Fruit fly (Drosophila melanogaster) whole organism, embryonic: ENCODE results near the gene CG4896.

Experiments used
- Adf1 ChIP-seq: fragments of 200-800 bp; sonication (Bioruptor generic); IDR thresholded peaks from 2 replicates; pipeline ENCODE4 v1.3.6; 2022; ENCODE audit warnings: missing biosample characterization, missing genetic modification characterization
- Antp ChIP-seq: fragments of 200-800 bp; sonication (Bioruptor generic); optimal IDR thresholded peaks from 3 replicates; lab custom pipeline; 2016; ENCODE audit warnings: missing biosample characterization, missing genetic modification characterization
- Atf-2 ChIP-seq: fragments of 200-800 bp; sonication (Bioruptor generic); optimal IDR thresholded peaks from 2 replicates; lab custom pipeline; 2016; ENCODE audit warnings: missing biosample characterization, missing genetic modification characterization
- Atf6 ChIP-seq: fragments of 200-800 bp; sonication (Bioruptor generic); IDR thresholded peaks from 2 replicates; pipeline ENCODE4 v1.3.6; 2022; ENCODE audit warnings: missing biosample characterization, missing genetic modification characterization
- BEAF-32 ChIP-seq: fragments of 200-800 bp; sonication (Bioruptor generic); optimal IDR thresholded peaks from 3 replicates; lab custom pipeline; 2017; ENCODE audit warnings: missing biosample characterization, missing genetic modification characterization, mild to moderate bottlenecking, moderate library complexity, missing genetic modification reagents
- CG10267 ChIP-seq: fragments of 200-800 bp; sonication (Bioruptor generic); optimal IDR thresholded peaks from 2 replicates; lab custom pipeline; 2018; ENCODE audit warnings: missing biosample characterization, mild to moderate bottlenecking, missing genetic modification characterization, moderate library complexity
- CG10462 ChIP-seq: fragments of 200-800 bp; sonication (Bioruptor generic); optimal IDR thresholded peaks from 2 replicates; lab custom pipeline; 2016; ENCODE audit warnings: missing biosample characterization, missing genetic modification characterization
- CG12219 ChIP-seq: fragments of 200-800 bp; sonication (Bioruptor generic); optimal IDR thresholded peaks from 3 replicates; lab custom pipeline; 2018; ENCODE audit warnings: missing biosample characterization, mild to moderate bottlenecking, missing genetic modification characterization
- CG12299 ChIP-seq: fragments of 200-800 bp; sonication (Bioruptor generic); optimal IDR thresholded peaks from 2 replicates; lab custom pipeline; 2018; ENCODE audit warnings: missing biosample characterization, mild to moderate bottlenecking, missing genetic modification characterization
- CG16863 ChIP-seq: fragments of 200-800 bp; sonication (Bioruptor generic); optimal IDR thresholded peaks from 3 replicates; lab custom pipeline; 2016; ENCODE audit warnings: missing biosample characterization, missing genetic modification characterization
- CG17361 ChIP-seq: fragments of 200-800 bp; sonication (Bioruptor generic); IDR thresholded peaks from 3 replicates; pipeline ENCODE4 v1.3.6; 2022; ENCODE audit warnings: missing biosample characterization, missing genetic modification characterization
- CG4404 ChIP-seq: fragments of 200-800 bp; sonication (Bioruptor generic); IDR thresholded peaks from 2 replicates; pipeline ENCODE4 v1.3.6; 2022; ENCODE audit warnings: missing biosample characterization, missing genetic modification characterization
- CG5180 ChIP-seq: fragments of 200-800 bp; sonication (Bioruptor generic); optimal IDR thresholded peaks from 3 replicates; lab custom pipeline; 2017; ENCODE audit warnings: missing biosample characterization, missing genetic modification characterization, mild to moderate bottlenecking, moderate library complexity, missing genetic modification reagents
- CG6272 ChIP-seq: fragments of 200-800 bp; sonication (Bioruptor generic); IDR thresholded peaks from 2 replicates; pipeline ENCODE4 v1.3.6; 2022; ENCODE audit warnings: missing biosample characterization, missing genetic modification characterization
- CG7745 ChIP-seq: fragments of 200-800 bp; sonication (Bioruptor generic); optimal IDR thresholded peaks from 2 replicates; lab custom pipeline; 2018; ENCODE audit warnings: missing biosample characterization, mild to moderate bottlenecking, missing genetic modification characterization, moderate library complexity
- CG7928 ChIP-seq: fragments of 200-800 bp; sonication (Bioruptor generic); optimal IDR thresholded peaks from 2 replicates; lab custom pipeline; 2017; ENCODE audit warnings: missing biosample characterization, mild to moderate bottlenecking, missing genetic modification characterization
- CkIIα-i1 ChIP-seq: fragments of 200-800 bp; sonication (Bioruptor generic); IDR thresholded peaks from 2 replicates; pipeline ENCODE4 v1.3.6; 2022; ENCODE audit warnings: missing biosample characterization, missing genetic modification characterization
- Doc3 ChIP-seq: fragments of 200-800 bp; sonication (Bioruptor generic); IDR thresholded peaks from 3 replicates; pipeline ENCODE4 v1.3.6; 2022; ENCODE audit warnings: missing biosample characterization, missing genetic modification characterization; ENCODE audit not compliant: partially characterized antibody
- Dp ChIP-seq: fragments of 200-800 bp; sonication (Bioruptor generic); optimal IDR thresholded peaks from 2 replicates; lab custom pipeline; 2018; ENCODE audit warnings: missing biosample characterization, mild to moderate bottlenecking, missing genetic modification characterization, moderate library complexity
- Dref ChIP-seq: fragments of 200-800 bp; sonication (Bioruptor generic); IDR thresholded peaks from 2 replicates; pipeline ENCODE4 v1.3.6; 2022; ENCODE audit warnings: missing biosample characterization, missing genetic modification characterization
- Elba2 ChIP-seq: fragments of 200-800 bp; sonication (Bioruptor generic); optimal IDR thresholded peaks from 3 replicates; lab custom pipeline; 2016; ENCODE audit warnings: missing biosample characterization, missing genetic modification characterization
- Hr39 ChIP-seq: fragments of >200 bp; optimal IDR thresholded peaks from 2 replicates; lab custom pipeline; 2017
- Hsf ChIP-seq: fragments of 200-800 bp; sonication (Bioruptor generic); optimal IDR thresholded peaks from 3 replicates; lab custom pipeline; 2016; ENCODE audit warnings: missing biosample characterization, missing genetic modification characterization
- MBD-R2 ChIP-seq: fragments of 200-800 bp; sonication (Bioruptor generic); IDR thresholded peaks from 2 replicates; pipeline ENCODE4 v1.3.6; 2022; ENCODE audit warnings: missing biosample characterization, missing genetic modification characterization
- Med ChIP-seq: fragments of 200-800 bp; sonication (Bioruptor generic); peaks from one replicate; lab custom pipeline; 2016; ENCODE audit warnings: missing biosample characterization, missing genetic modification characterization, mild to moderate bottlenecking, inconsistent platforms, moderate library complexity
- Meics ChIP-seq: fragments of 200-800 bp; sonication (Bioruptor generic); optimal IDR thresholded peaks from 2 replicates; lab custom pipeline; 2017; ENCODE audit warnings: missing biosample characterization, mild to moderate bottlenecking, missing genetic modification characterization
- PHDP ChIP-seq: fragments of 200-800 bp; sonication (Bioruptor generic); optimal IDR thresholded peaks from 3 replicates; lab custom pipeline; 2018; ENCODE audit warnings: missing biosample characterization, mild to moderate bottlenecking, missing genetic modification characterization, moderate library complexity
- Pdp1 ChIP-seq, 2 experiments: fragments of 200-800 bp; sonication (Bioruptor generic); optimal IDR thresholded peaks; 3 replicates each; lab custom pipeline; 2016; ENCODE audit warnings: missing biosample characterization in 2 of 2, missing genetic modification characterization in 2 of 2, mild to moderate bottlenecking in 1 of 2, moderate library complexity in 1 of 2
- Rfx ChIP-seq: fragments of 200-800 bp; sonication (Bioruptor generic); IDR thresholded peaks from 2 replicates; pipeline ENCODE4 v1.3.6; 2022; ENCODE audit warnings: missing biosample characterization, missing genetic modification characterization
- Scr ChIP-seq: fragments of 200-800 bp; sonication (Bioruptor generic); IDR thresholded peaks from 2 replicates; pipeline ENCODE4 v1.3.6; 2022; ENCODE audit warnings: missing biosample characterization, missing genetic modification characterization; ENCODE audit not compliant: partially characterized antibody
- Sin3A ChIP-seq: fragments of >200 bp; optimal IDR thresholded peaks from 2 replicates; lab custom pipeline; 2018
- Sry-δ ChIP-seq: fragments of 200-800 bp; sonication (Bioruptor generic); optimal IDR thresholded peaks from 2 replicates; lab custom pipeline; 2016; ENCODE audit warnings: missing biosample characterization, missing genetic modification characterization
- bab2 ChIP-seq: fragments of 200-800 bp; sonication (Bioruptor generic); optimal IDR thresholded peaks from 2 replicates; lab custom pipeline; 2016; ENCODE audit warnings: missing biosample characterization, missing genetic modification characterization
- chif ChIP-seq, 2 experiments: fragments of 200-800 bp; sonication (Bioruptor generic); optimal IDR thresholded peaks; 3 replicates each; lab custom pipeline; 2016; ENCODE audit warnings: missing biosample characterization in 2 of 2, missing genetic modification characterization in 2 of 2
- gfzf ChIP-seq: fragments of 200-800 bp; sonication (Bioruptor generic); optimal IDR thresholded peaks from 2 replicates; lab custom pipeline; 2016; ENCODE audit warnings: missing biosample characterization, mild to moderate bottlenecking, missing genetic modification characterization, moderate library complexity
- klu ChIP-seq: fragments of 200-800 bp; sonication (Bioruptor generic); IDR thresholded peaks from 2 replicates; pipeline ENCODE4 v1.3.6; 2022; ENCODE audit warnings: missing biosample characterization, missing genetic modification characterization
- lmd ChIP-seq: fragments of 200-800 bp; sonication (Bioruptor generic); IDR thresholded peaks from 2 replicates; pipeline ENCODE4 v1.3.6; 2022; ENCODE audit warnings: missing biosample characterization, missing genetic modification characterization
- nau ChIP-seq: fragments of 200-800 bp; sonication (Bioruptor generic); optimal IDR thresholded peaks from 3 replicates; lab custom pipeline; 2017; ENCODE audit warnings: missing biosample characterization, mild to moderate bottlenecking, missing genetic modification characterization, missing genetic modification reagents
- oc ChIP-seq: fragments of 200-800 bp; sonication (Bioruptor generic); optimal IDR thresholded peaks from 2 replicates; lab custom pipeline; 2018; ENCODE audit warnings: missing biosample characterization, mild to moderate bottlenecking, missing genetic modification characterization, moderate library complexity
- pfk ChIP-seq: fragments of 200-800 bp; sonication (Bioruptor generic); optimal IDR thresholded peaks from 2 replicates; lab custom pipeline; 2018; ENCODE audit warnings: missing biosample characterization, mild to moderate bottlenecking, missing genetic modification characterization, moderate library complexity
- phol ChIP-seq: fragments of 200-800 bp; sonication (Bioruptor generic); optimal IDR thresholded peaks from 3 replicates; lab custom pipeline; 2018; ENCODE audit warnings: missing biosample characterization, mild to moderate bottlenecking, missing genetic modification characterization, moderate library complexity
- prd ChIP-seq, 3 experiments: fragments of >200 bp in 2 of 3; fragments of 200-800 bp in 1 of 3; sonication (Bioruptor generic) in 1 of 3; optimal IDR thresholded peaks in 2 of 3; IDR thresholded peaks in 1 of 3; 2 replicates in 2 of 3; 3 replicates in 1 of 3; pipeline versions ENCODE4 v1.3.6 to Lab custom; 2017 to 2022; ENCODE audit warnings: missing biosample characterization in 1 of 3, missing genetic modification characterization in 1 of 3
- pzg ChIP-seq: fragments of 200-800 bp; sonication (Bioruptor generic); optimal IDR thresholded peaks from 3 replicates; lab custom pipeline; 2018; ENCODE audit warnings: missing biosample characterization, mild to moderate bottlenecking, missing genetic modification characterization, moderate library complexity
- repo ChIP-seq: fragments of 200-800 bp; sonication (Bioruptor generic); optimal IDR thresholded peaks from 2 replicates; lab custom pipeline; 2016; ENCODE audit warnings: missing biosample characterization, missing genetic modification characterization
- sens ChIP-seq: fragments of 200-800 bp; sonication (Bioruptor generic); peaks from one replicate; lab custom pipeline; 2016; ENCODE audit warnings: missing biosample characterization, missing genetic modification characterization
- sima ChIP-seq: fragments of 200-800 bp; sonication (Bioruptor generic); optimal IDR thresholded peaks from 2 replicates; lab custom pipeline; 2016; ENCODE audit warnings: missing biosample characterization, missing genetic modification characterization
- slbo ChIP-seq: fragments of 200-800 bp; sonication (Bioruptor generic); IDR thresholded peaks from 2 replicates; pipeline ENCODE4 v1.3.6; 2022; ENCODE audit warnings: missing biosample characterization, missing genetic modification characterization
- sr ChIP-seq: fragments of 200-800 bp; sonication (Bioruptor generic); IDR thresholded peaks from 3 replicates; pipeline ENCODE4 v1.3.6; 2022; ENCODE audit warnings: missing biosample characterization, missing genetic modification characterization
- sug ChIP-seq: fragments of 200-800 bp; optimal IDR thresholded peaks from 2 replicates; lab custom pipeline; 2019; ENCODE audit warnings: missing biosample characterization, mild to moderate bottlenecking, missing genetic modification characterization, moderate library complexity
- trem ChIP-seq: fragments of 200-800 bp; optimal IDR thresholded peaks from 3 replicates; lab custom pipeline; 2019; ENCODE audit warnings: missing biosample characterization, mild to moderate bottlenecking, missing genetic modification characterization, moderate library complexity
- tx ChIP-seq: fragments of 200-800 bp; sonication (Bioruptor generic); optimal IDR thresholded peaks from 2 replicates; lab custom pipeline; 2016; ENCODE audit warnings: missing biosample characterization, missing genetic modification characterization
- unc-4 ChIP-seq: fragments of 200-800 bp; sonication (Bioruptor generic); IDR thresholded peaks from 2 replicates; pipeline ENCODE4 v1.3.6; 2022; ENCODE audit warnings: missing biosample characterization, missing genetic modification characterization; ENCODE audit not compliant: partially characterized antibody

Gene CG4896

dm6 chr2L:1164294-1164693 is 13.2 kb upstream of the CG4896 start, which contains the start of gene IntS14:
TSS of gene IntS14 (plus strand) at chr2L:1164443.
- TF ChIP-seq sr (GFP tag; lab: Robert Waterston, UW): no peak
- no peak for TF ChIP-seq CG12299
- TF ChIP-seq CG17361 (GFP tag; lab: Robert Waterston, UW): no peak
- TF ChIP-seq CG6272 (GFP tag; lab: Robert Waterston, UW): no peak
- TF ChIP-seq sug: no peak
- no peak for TF ChIP-seq repo (GFP tag; lab: Kevin White, UChicago)
- TF ChIP-seq Elba2 (GFP tag; lab: Kevin White, UChicago): no peak
- TF ChIP-seq CG4404 (GFP tag; lab: Robert Waterston, UW): no peak
- no peak for TF ChIP-seq Hsf (GFP tag; lab: Kevin White, UChicago)
- TF ChIP-seq CG7928 (GFP tag; lab: Kevin White, UChicago): no peak
- no peak for TF ChIP-seq prd (optimal IDR thresholded peaks at IDR 0.05; lab: Kevin White, UChicago)
- no peak for TF ChIP-seq prd (GFP tag; IDR thresholded peaks at IDR 0.05; lab: Robert Waterston, UW)
- TF ChIP-seq CG7745 (tag; lab: Kevin White, UChicago): no peak
- TF ChIP-seq tx: no peak
- TF ChIP-seq Adf1 (GFP tag; lab: Robert Waterston, UW): no peak
- no peak for TF ChIP-seq Atf6
- TF ChIP-seq sima (GFP tag; lab: Kevin White, UChicago): no peak
- peak; percentile 37; the same call in 1 of the 2 replicates for TF ChIP-seq unc-4 (GFP tag; lab: Robert Waterston, UW)
- TF ChIP-seq PHDP (tag; lab: Kevin White, UChicago): no peak
- TF ChIP-seq CG16863 (GFP tag; lab: Kevin White, UChicago): no peak
- TF ChIP-seq lmd: no peak
- TF ChIP-seq CG10462: peak; percentile 3
- peak; percentile 17 for TF ChIP-seq gfzf
- peak; percentile 37 for TF ChIP-seq Sry-δ (GFP tag; lab: Kevin White, UChicago)
- TF ChIP-seq chif (GFP tag; optimal IDR thresholded peaks at IDR 0.05; lab: Kevin White, UChicago): no peak
- TF ChIP-seq Meics (GFP tag; lab: Kevin White, UChicago): no peak
- TF ChIP-seq CkIIα-i1 (GFP tag; lab: Robert Waterston, UW): no peak
- peak; percentile 37 for TF ChIP-seq CG10267 (tag; lab: Kevin White, UChicago)
- no peak for TF ChIP-seq Rfx
- TF ChIP-seq pfk (GFP tag; lab: Kevin White, UChicago): no peak
- no peak for TF ChIP-seq nau (GFP tag; lab: Kevin White, UChicago)
- TF ChIP-seq bab2 (GFP tag; lab: Kevin White, UChicago): no peak
- TF ChIP-seq Sin3A (lab: Kevin White, UChicago): peak; percentile 38
- TF ChIP-seq Scr (GFP tag; lab: Robert Waterston, UW): peak; percentile 29; the same call in 1 of the 2 replicates
- TF ChIP-seq Dref (GFP tag; lab: Robert Waterston, UW): 0 out of 2 replicates have a peak, but pooled peaks have one; percentile 30
- no peak for TF ChIP-seq Med
- no peak for TF ChIP-seq klu (GFP tag; lab: Robert Waterston, UW)
- TF ChIP-seq pzg (GFP tag; lab: Kevin White, UChicago): peak; percentile 68
- peak; percentile 89 for TF ChIP-seq MBD-R2 (GFP tag; lab: Robert Waterston, UW)
- TF ChIP-seq phol (tag; lab: Kevin White, UChicago): no peak
- TF ChIP-seq Pdp1 (GFP tag; optimal IDR thresholded peaks at IDR 0.05; lab: Kevin White, UChicago): peak in 1 of 2 experiments; percentile 30
- peak; percentile 92 for TF ChIP-seq Dp
- TF ChIP-seq Atf-2 (GFP tag; lab: Kevin White, UChicago): no peak
- no peak for TF ChIP-seq oc (tag; lab: Kevin White, UChicago)
- TF ChIP-seq CG5180 (GFP tag; lab: Kevin White, UChicago): no peak
- no peak for TF ChIP-seq CG12219 (GFP tag; lab: Kevin White, UChicago)
- TF ChIP-seq Antp (GFP tag; lab: Kevin White, UChicago): no peak
- no peak for TF ChIP-seq slbo
- peak; percentile 0 for TF ChIP-seq trem
- no peak for TF ChIP-seq Hr39 (lab: Kevin White, UChicago)
- TF ChIP-seq Doc3 (GFP tag; lab: Robert Waterston, UW): no peak
- TF ChIP-seq sens: no peak
- peak; percentile 35 for TF ChIP-seq BEAF-32
